Worm (Caenorhabditis elegans) whole organism, L4 larva: Measurements from ENCODE around the gene pot-1.

Source experiments
- D1046.2 ChIP-seq: fragments of 200-800 bp; sonication (Bioruptor generic); IDR thresholded peaks from 2 replicates; pipeline ENCODE4 v1.3.6; 2022; ENCODE audit warnings: missing genetic modification characterization, missing compliant biosample characterization
- F26F4.8 ChIP-seq: fragments of 200-800 bp; sonication (Bioruptor generic); conservative IDR thresholded peaks from 2 replicates; pipeline ENCODE4 v1.3.6; 2022; ENCODE audit warnings: missing genetic modification characterization, missing compliant biosample characterization
- F49E8.2 ChIP-seq: sonication (generic microtip); optimal IDR thresholded peaks from 2 replicates; lab custom pipeline; 2016; ENCODE audit warnings: missing compliant biosample characterization, mild to moderate bottlenecking, missing genetic modification characterization, borderline replicate concordance
- R02D3.7 ChIP-seq: fragments of 150-350 bp; sonication (generic microtip); optimal IDR thresholded peaks from 3 replicates; lab custom pipeline; 2014; ENCODE audit warnings: missing biosample characterization, missing genetic modification characterization
- T26A8.4 ChIP-seq: fragments of 200-800 bp; sonication (Bioruptor generic); IDR thresholded peaks from 2 replicates; pipeline ENCODE4 v1.3.6; 2022; ENCODE audit warnings: missing genetic modification characterization, missing compliant biosample characterization
- Y48G9A.11 ChIP-seq: fragments of 200-800 bp; sonication (Bioruptor generic); IDR thresholded peaks from 2 replicates; pipeline ENCODE4 v1.3.6; 2022; ENCODE audit warnings: missing genetic modification reagents, missing genetic modification characterization, missing compliant biosample characterization
- Y5F2A.4 ChIP-seq: fragments of 200-800 bp; sonication (Bioruptor generic); optimal IDR thresholded peaks from 2 replicates; lab custom pipeline; 2018; ENCODE audit warnings: mild to moderate bottlenecking, missing genetic modification characterization, missing compliant biosample characterization
- aha-1 ChIP-seq: fragments of 150-350 bp; peaks from one replicate; lab custom pipeline; 2014; ENCODE audit warnings: missing biosample characterization, missing genetic modification characterization
- ceh-28 ChIP-seq: fragments of 150-350 bp; optimal IDR thresholded peaks from 2 replicates; lab custom pipeline; 2014; ENCODE audit warnings: missing biosample characterization, missing genetic modification reagents, missing genetic modification characterization
- ceh-82 ChIP-seq: sonication (generic microtip); optimal IDR thresholded peaks from 2 replicates; lab custom pipeline; 2017; ENCODE audit warnings: missing biosample characterization, missing genetic modification characterization
- ces-1 ChIP-seq: fragments of 150-350 bp; sonication (generic microtip); optimal IDR thresholded peaks from 4 replicates; lab custom pipeline; 2014; ENCODE audit warnings: missing biosample characterization, missing genetic modification reagents, missing genetic modification characterization
- ctbp-1 ChIP-seq: fragments of 200-800 bp; sonication (Bioruptor generic); IDR thresholded peaks from 2 replicates; pipeline ENCODE4 v1.3.6; 2022; ENCODE audit warnings: missing genetic modification reagents, missing genetic modification characterization, missing compliant biosample characterization
- daf-12 ChIP-seq: fragments of 150-350 bp; optimal IDR thresholded peaks from 2 replicates; lab custom pipeline; 2014; ENCODE audit warnings: missing biosample characterization, missing genetic modification reagents, missing genetic modification characterization
- dpl-1 ChIP-seq: fragments of 150-350 bp; optimal IDR thresholded peaks from 2 replicates; lab custom pipeline; 2014; ENCODE audit warnings: missing biosample characterization, missing genetic modification reagents, missing genetic modification characterization
- duxl-1 ChIP-seq: sonication (generic microtip); optimal IDR thresholded peaks from 2 replicates; lab custom pipeline; 2016; ENCODE audit warnings: mild to moderate bottlenecking, missing genetic modification characterization, moderate library complexity, missing compliant biosample characterization; ENCODE audit not compliant: poor library complexity
- dve-1 ChIP-seq: sonication (generic microtip); optimal IDR thresholded peaks from 2 replicates; lab custom pipeline; 2017; ENCODE audit warnings: antibody characterized with exemption, mild to moderate bottlenecking, missing genetic modification characterization, missing compliant biosample characterization; ENCODE audit not compliant: insufficient read depth
- hif-1 ChIP-seq, 2 experiments: sonication (generic microtip); optimal IDR thresholded peaks; 2 replicates each; lab custom pipeline; 2016 to 2017; ENCODE audit warnings: missing compliant biosample characterization in 2 of 2, missing genetic modification characterization in 2 of 2, missing genetic modification reagents in 2 of 2, missing genotype in 2 of 2, mild to moderate bottlenecking in 1 of 2
- hlh-11 ChIP-seq: fragments of 200-800 bp; sonication (Bioruptor generic); optimal IDR thresholded peaks from 2 replicates; lab custom pipeline; 2018; ENCODE audit warnings: mild to moderate bottlenecking, missing genetic modification characterization, missing compliant biosample characterization
- hlh-30 ChIP-seq: sonication (generic microtip); optimal IDR thresholded peaks from 2 replicates; lab custom pipeline; 2017; ENCODE audit warnings: antibody characterized with exemption, mild to moderate bottlenecking, missing genetic modification characterization, missing compliant biosample characterization; ENCODE audit not compliant: insufficient read depth
- hmg-1.1 ChIP-seq: fragments of 200-800 bp; sonication (Bioruptor generic); IDR thresholded peaks from 2 replicates; pipeline ENCODE4 v1.3.6; 2022; ENCODE audit warnings: missing genetic modification reagents, missing genetic modification characterization, missing compliant biosample characterization
- lim-7 ChIP-seq: fragments of 200-800 bp; sonication (Bioruptor generic); IDR thresholded peaks from 2 replicates; pipeline ENCODE4 v1.3.6; 2022; ENCODE audit warnings: missing genetic modification characterization, missing compliant biosample characterization
- lin-1 ChIP-seq: fragments of 200-800 bp; sonication (Bioruptor generic); IDR thresholded peaks from 2 replicates; pipeline ENCODE4 v1.3.6; 2022; ENCODE audit warnings: missing genetic modification reagents, missing genetic modification characterization, missing compliant biosample characterization
- lin-13 ChIP-seq: fragments of 150-350 bp; optimal IDR thresholded peaks from 2 replicates; lab custom pipeline; 2014; ENCODE audit warnings: missing biosample characterization, missing genetic modification reagents, missing genetic modification characterization
- lin-39 ChIP-seq: fragments of 150-350 bp; optimal IDR thresholded peaks from 2 replicates; lab custom pipeline; 2014; ENCODE audit warnings: missing biosample characterization, missing genetic modification reagents, missing genetic modification characterization
- lsy-2 ChIP-seq, 2 experiments: fragments of 150-350 bp in 1 of 2; sonication (generic microtip) in 1 of 2; optimal IDR thresholded peaks; 2 replicates each; lab custom pipeline; 2014 to 2017; ENCODE audit warnings: missing biosample characterization in 2 of 2, missing genetic modification characterization in 2 of 2
- madf-9 ChIP-seq: fragments of 200-800 bp; sonication (Bioruptor generic); conservative IDR thresholded peaks from 2 replicates; pipeline ENCODE4 v1.3.6; 2022; ENCODE audit warnings: missing genetic modification reagents, missing genetic modification characterization, missing compliant biosample characterization
- mxl-3 ChIP-seq: fragments of 200-800 bp; sonication (Bioruptor generic); optimal IDR thresholded peaks from 2 replicates; lab custom pipeline; 2018; ENCODE audit warnings: mild to moderate bottlenecking, missing genetic modification characterization, missing compliant biosample characterization
- nhr-102 ChIP-seq: sonication (generic microtip); optimal IDR thresholded peaks from 2 replicates; lab custom pipeline; 2016; ENCODE audit warnings: mild to moderate bottlenecking, missing genetic modification characterization, moderate library complexity, missing compliant biosample characterization
- nhr-11 ChIP-seq: fragments of 150-350 bp; optimal IDR thresholded peaks from 2 replicates; lab custom pipeline; 2014; ENCODE audit warnings: missing biosample characterization, missing genetic modification characterization
- nhr-28 ChIP-seq: fragments of 150-350 bp; optimal IDR thresholded peaks from 2 replicates; lab custom pipeline; 2014; ENCODE audit warnings: missing biosample characterization, missing genetic modification characterization
- nhr-41 ChIP-seq: fragments of 200-800 bp; sonication (Bioruptor generic); IDR thresholded peaks from 2 replicates; pipeline ENCODE4 v1.3.6; 2022; ENCODE audit warnings: missing genetic modification reagents, missing genetic modification characterization, missing compliant biosample characterization
- nhr-42 ChIP-seq: fragments of 200-800 bp; sonication (Bioruptor generic); IDR thresholded peaks from 2 replicates; pipeline ENCODE4 v1.3.6; 2022; ENCODE audit warnings: missing genetic modification characterization, missing compliant biosample characterization
- nhr-48 ChIP-seq: sonication (generic microtip); optimal IDR thresholded peaks from 2 replicates; lab custom pipeline; 2016; ENCODE audit warnings: mild to moderate bottlenecking, missing genetic modification characterization, missing compliant biosample characterization
- nhr-6 ChIP-seq: fragments of 150-350 bp; optimal IDR thresholded peaks from 2 replicates; lab custom pipeline; 2014; ENCODE audit warnings: missing biosample characterization, missing genetic modification characterization
- nhr-77 ChIP-seq: fragments of 150-350 bp; optimal IDR thresholded peaks from 2 replicates; lab custom pipeline; 2014; ENCODE audit warnings: missing biosample characterization, missing genetic modification characterization
- pha-4 ChIP-seq, 2 experiments: fragments of 150-350 bp in 1 of 2; fragments of 200-800 bp in 1 of 2; sonication (Bioruptor generic) in 1 of 2; IDR thresholded peaks in 1 of 2; optimal IDR thresholded peaks in 1 of 2; 2 replicates each; pipeline versions ENCODE4 v1.3.6 to Lab custom; 2014 to 2022; ENCODE audit warnings: missing genetic modification characterization in 2 of 2, missing genetic modification reagents in 2 of 2, missing biosample characterization in 1 of 2, missing compliant biosample characterization in 1 of 2
- pqm-1 ChIP-seq: sonication (generic microtip); optimal IDR thresholded peaks from 2 replicates; lab custom pipeline; 2017; ENCODE audit warnings: missing biosample characterization, missing genetic modification characterization
- rbr-2 ChIP-seq: sonication (generic microtip); optimal IDR thresholded peaks from 2 replicates; lab custom pipeline; 2016; ENCODE audit warnings: missing genotype, missing genetic modification characterization, missing compliant biosample characterization
- skn-1 ChIP-seq: fragments of 150-350 bp; optimal IDR thresholded peaks from 2 replicates; lab custom pipeline; 2014; ENCODE audit warnings: missing biosample characterization, missing genetic modification characterization
- snpc-1.2 ChIP-seq: fragments of 200-800 bp; sonication (Bioruptor generic); IDR thresholded peaks from 2 replicates; pipeline ENCODE4 v1.3.6; 2022; ENCODE audit warnings: missing genetic modification reagents, missing genetic modification characterization, missing compliant biosample characterization
- snpc-4 ChIP-seq: fragments of 150-350 bp; optimal IDR thresholded peaks from 2 replicates; lab custom pipeline; 2014; ENCODE audit warnings: missing biosample characterization, missing genetic modification characterization
- tra-1 ChIP-seq: fragments of 200-800 bp; sonication (Bioruptor generic); IDR thresholded peaks from 2 replicates; pipeline ENCODE4 v1.3.6; 2022; ENCODE audit warnings: missing genetic modification reagents, missing genetic modification characterization, missing compliant biosample characterization
- unc-130 ChIP-seq: sonication (generic microtip); optimal IDR thresholded peaks from 2 replicates; lab custom pipeline; 2016; ENCODE audit warnings: missing genetic modification reagents, missing genetic modification characterization, missing compliant biosample characterization
- vab-7 ChIP-seq: fragments of 200-800 bp; sonication (Bioruptor generic); IDR thresholded peaks from 2 replicates; pipeline ENCODE4 v1.3.6; 2022; ENCODE audit warnings: missing genetic modification reagents, missing genetic modification characterization, missing compliant biosample characterization
- zag-1 ChIP-seq: fragments of 150-350 bp; optimal IDR thresholded peaks from 2 replicates; lab custom pipeline; 2014; ENCODE audit warnings: missing biosample characterization, missing genetic modification characterization
- zip-11 ChIP-seq: fragments of 200-800 bp; sonication (Bioruptor generic); IDR thresholded peaks from 2 replicates; pipeline ENCODE4 v1.3.6; 2022; ENCODE audit warnings: missing genetic modification characterization, missing compliant biosample characterization
- zip-2 ChIP-seq: fragments of 150-350 bp; optimal IDR thresholded peaks from 2 replicates; lab custom pipeline; 2014; ENCODE audit warnings: missing biosample characterization, missing genetic modification characterization

Gene pot-1

DNA sequence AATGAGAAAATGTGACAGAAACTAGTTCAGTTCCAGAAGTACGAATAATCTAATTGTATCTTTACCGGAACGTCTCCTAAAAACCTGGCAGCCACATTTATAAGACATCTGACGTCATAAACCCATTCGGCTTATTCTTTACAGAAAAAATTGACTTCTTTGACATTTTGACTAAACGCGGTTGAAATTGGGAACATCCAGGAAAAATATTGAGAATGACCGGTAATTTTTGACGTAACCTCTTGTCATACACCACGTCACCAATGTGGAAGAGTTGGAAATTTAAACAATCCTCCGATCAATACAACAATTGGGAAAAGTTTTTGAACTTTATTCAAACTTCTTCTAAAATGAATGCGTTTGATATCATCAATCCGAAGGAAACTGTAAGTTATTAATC is 42.4 kb downstream of the pot-1 start, which contains the start of gene ZK418.2:
TSS of gene ZK418.2 (plus strand) at position 301 of the 400 bp plus-strand sequence.
- no peak for TF ChIP-seq zip-2
- no peak for TF ChIP-seq duxl-1 (tag; lab: Kevin White, UChicago)
- TF ChIP-seq pqm-1: no peak
- peak; percentile 57 for TF ChIP-seq aha-1
- TF ChIP-seq, all 104 proteins: peak for 1

- TF ChIP-seq nhr-41 (GFP tag; lab: Robert Waterston, UW) (no peak), hlh-11 (no peak), nhr-11 (tag; lab: Kevin White, UChicago) (peak; percentile 13), nhr-6 (tag; lab: Kevin White, UChicago) (no peak)
Observed at ce11 chrIII:7090545-7090944, 42.9 kb downstream of the pot-1 start, which contains the start of gene ZK418.10. Gene ZK418.10, minus strand, starts transcription at chrIII:7090692.

ce11 chrIII:7087691-7088323 is 45.7 kb downstream of the pot-1 start, which contains the start of gene fubl-2:
Gene fubl-2, minus strand, starts transcription at chrIII:7087741.
- TF ChIP-seq F49E8.2 (no peak), snpc-4 (no peak), R02D3.7 (tag; lab: Kevin White, UChicago) (no peak), nhr-11 (tag; lab: Kevin White, UChicago) (peak; percentile 6), dve-1 (tag; lab: Kevin White, UChicago) (no peak), mxl-3 (GFP tag; lab: Kevin White, UChicago) (peak; percentile 33), tra-1 (no peak), ces-1 (GFP tag; lab: Kevin White, UChicago) (no peak), madf-9 (no peak), Y5F2A.4 (GFP tag; lab: Kevin White, UChicago) (no peak), lin-13 (GFP tag; lab: Kevin White, UChicago) (peak; percentile 44), lin-39 (tag; lab: Kevin White, UChicago) (no peak), rbr-2 (tag; lab: Kevin White, UChicago) (peak; percentile 42), dpl-1 (GFP tag; lab: Kevin White, UChicago) (peak; percentile 73), hlh-30 (tag; lab: Kevin White, UChicago) (peak; percentile 49), hif-1 (tag; optimal IDR thresholded peaks at IDR 0.05; lab: Kevin White, UChicago) (peak in 1 of 2 experiments; percentile 88), skn-1 (tag; lab: Kevin White, UChicago) (no peak), Y48G9A.11 (no peak), lin-1 (no peak), nhr-102 (tag; lab: Kevin White, UChicago) (no peak), nhr-28 (tag; lab: Kevin White, UChicago) (peak; percentile 26), daf-12 (tag; lab: Kevin White, UChicago) (no peak), ctbp-1 (no peak), pha-4 (GFP tag; IDR thresholded peaks at IDR 0.05; lab: Robert Waterston, UW) (no peak), pha-4 (tag; optimal IDR thresholded peaks at IDR 0.05; lab: Kevin White, UChicago) (no peak), zip-11 (GFP tag; lab: Robert Waterston, UW) (no peak), unc-130 (GFP tag; lab: Kevin White, UChicago) (peak; percentile 79), F26F4.8 (GFP tag; lab: Robert Waterston, UW) (no peak), nhr-42 (GFP tag; lab: Robert Waterston, UW) (no peak), lsy-2 (tag; optimal IDR thresholded peaks at IDR 0.05; lab: Kevin White, UChicago) (peak; percentile 22 to 89), hmg-1.1 (GFP tag; lab: Robert Waterston, UW) (no peak), zag-1 (no peak), vab-7 (GFP tag; lab: Robert Waterston, UW) (no peak), nhr-48 (tag; lab: Kevin White, UChicago) (no peak), lim-7 (GFP tag; lab: Robert Waterston, UW) (no peak), nhr-41 (GFP tag; lab: Robert Waterston, UW) (no peak), snpc-1.2 (no peak), ceh-28 (tag; lab: Kevin White, UChicago) (peak; percentile 18), nhr-77 (tag; lab: Kevin White, UChicago) (peak; percentile 18), ceh-82 (no peak), T26A8.4 (GFP tag; lab: Robert Waterston, UW) (no peak), D1046.2 (no peak)
